Worm (Caenorhabditis elegans): ENCODE results near the gene cpsf-3.

Gene cpsf-3

DNA sequence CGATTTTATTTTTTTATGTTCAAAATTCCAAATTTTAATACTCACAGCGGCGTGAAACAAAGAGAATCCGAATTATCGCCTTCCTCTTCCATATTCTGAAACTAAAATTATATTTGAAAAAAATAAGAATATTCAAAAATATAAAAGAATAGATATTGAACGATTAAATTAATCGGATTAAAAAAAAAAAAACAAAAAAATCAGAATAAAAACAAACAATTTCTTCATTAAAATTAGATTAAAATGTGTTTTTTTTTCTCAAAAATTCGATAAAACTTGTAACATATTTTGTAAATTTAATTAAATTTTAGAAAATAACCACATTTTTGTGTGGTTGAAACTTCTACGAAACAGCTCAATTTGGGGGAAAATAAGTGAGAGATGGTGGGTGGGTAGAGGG is at the start of gene cpsf-3:
Gene cpsf-3, minus strand, starts transcription at position 101 of the 400 bp plus-strand sequence.
- no peak for TF ChIP-seq W03F9.2 (tag; optimal IDR thresholded peaks at IDR 0.05)
- TF ChIP-seq dao-5 (tag; optimal IDR thresholded peaks at IDR 0.05), result no peak
- no peak for TF ChIP-seq him-1 (tag; optimal IDR thresholded peaks at IDR 0.05)

ce11 chrIV:13331285-13331684 is 48.6 kb upstream of the cpsf-3 start, which contains the start of gene pqn-74:
Gene pqn-74 (minus strand): TSS chrIV:13331406.
- TF ChIP-seq dao-5 (tag; optimal IDR thresholded peaks at IDR 0.05), result no peak

ce11 chrIV:13330547-13330946 is 47.9 kb upstream of the cpsf-3 start:
- TF ChIP-seq him-1 (tag; optimal IDR thresholded peaks at IDR 0.05), result no peak

- no peak for TF ChIP-seq W03F9.2 (tag; optimal IDR thresholded peaks at IDR 0.05)
- no peak for TF ChIP-seq him-1 (tag; optimal IDR thresholded peaks at IDR 0.05)
- no peak for TF ChIP-seq dao-5 (tag; optimal IDR thresholded peaks at IDR 0.05)
These were observed 45.4 kb upstream of the cpsf-3 start, which contains the start of gene far-6 for ce11 chrIV:13328059-13328458. Gene far-6 (plus strand): TSS chrIV:13328359.

ce11 chrIV:13327064-13327463 is 44.4 kb upstream of the cpsf-3 start:
- TF ChIP-seq dao-5 (tag; optimal IDR thresholded peaks at IDR 0.05) (no peak), W03F9.2 (tag; optimal IDR thresholded peaks at IDR 0.05) (no peak), him-1 (tag; optimal IDR thresholded peaks at IDR 0.05) (no peak)

DNA sequence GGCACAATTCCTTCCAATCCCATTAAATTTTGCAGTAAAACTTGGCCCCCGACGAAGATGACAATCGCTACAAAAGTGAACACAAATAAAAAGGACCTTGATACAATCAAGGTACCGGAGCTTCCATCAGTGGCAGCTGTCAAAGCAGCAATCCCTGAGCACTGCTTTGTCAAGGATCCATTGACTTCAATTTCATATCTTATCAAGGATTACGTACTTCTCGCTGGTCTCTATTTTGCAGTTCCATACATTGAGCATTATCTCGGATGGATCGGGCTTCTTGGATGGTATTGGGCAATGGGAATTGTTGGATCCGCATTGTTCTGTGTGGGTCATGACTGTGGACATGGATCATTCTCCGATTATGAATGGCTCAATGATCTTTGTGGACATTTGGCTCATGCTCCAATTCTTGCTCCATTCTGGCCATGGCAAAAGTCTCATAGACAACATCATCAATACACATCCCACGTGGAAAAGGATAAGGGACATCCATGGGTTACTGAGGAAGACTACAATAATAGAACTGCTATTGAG is 41.2 kb upstream of the cpsf-3 start, which contains the start of gene fat-2:
Gene fat-2, plus strand, starts transcription at position 51 of the 537 bp plus-strand sequence.
- TF ChIP-seq dao-5 (tag; optimal IDR thresholded peaks at IDR 0.05) (no peak), W03F9.2 (tag; optimal IDR thresholded peaks at IDR 0.05) (no peak), him-1 (tag; optimal IDR thresholded peaks at IDR 0.05) (no peak)

ce11 chrIV:13322429-13322828 is 39.8 kb upstream of the cpsf-3 start:
- TF ChIP-seq him-1 (tag; optimal IDR thresholded peaks at IDR 0.05) (no peak), W03F9.2 (tag; optimal IDR thresholded peaks at IDR 0.05) (peak; percentile 19)

- no peak for TF ChIP-seq W03F9.2 (tag; optimal IDR thresholded peaks at IDR 0.05)
- TF ChIP-seq dao-5 (tag; optimal IDR thresholded peaks at IDR 0.05), result no peak
- TF ChIP-seq him-1 (tag; optimal IDR thresholded peaks at IDR 0.05), result no peak
These were observed 37.4 kb upstream of the cpsf-3 start for ce11 chrIV:13319886-13320650.

- no peak for TF ChIP-seq dao-5 (tag; optimal IDR thresholded peaks at IDR 0.05)
- no peak for TF ChIP-seq him-1 (tag; optimal IDR thresholded peaks at IDR 0.05)
- TF ChIP-seq W03F9.2 (tag; optimal IDR thresholded peaks at IDR 0.05), result no peak
These were observed 36.1 kb upstream of the cpsf-3 start for ce11 chrIV:13318773-13319172.

- TF ChIP-seq dao-5 (tag; optimal IDR thresholded peaks at IDR 0.05) (no peak), W03F9.2 (tag; optimal IDR thresholded peaks at IDR 0.05) (no peak), him-1 (tag; optimal IDR thresholded peaks at IDR 0.05) (no peak)
These were observed 32.7 kb upstream of the cpsf-3 start, which contains the start of gene fat-1 for ce11 chrIV:13315344-13315743. Gene fat-1 (plus strand): TSS chrIV:13315644.

DNA sequence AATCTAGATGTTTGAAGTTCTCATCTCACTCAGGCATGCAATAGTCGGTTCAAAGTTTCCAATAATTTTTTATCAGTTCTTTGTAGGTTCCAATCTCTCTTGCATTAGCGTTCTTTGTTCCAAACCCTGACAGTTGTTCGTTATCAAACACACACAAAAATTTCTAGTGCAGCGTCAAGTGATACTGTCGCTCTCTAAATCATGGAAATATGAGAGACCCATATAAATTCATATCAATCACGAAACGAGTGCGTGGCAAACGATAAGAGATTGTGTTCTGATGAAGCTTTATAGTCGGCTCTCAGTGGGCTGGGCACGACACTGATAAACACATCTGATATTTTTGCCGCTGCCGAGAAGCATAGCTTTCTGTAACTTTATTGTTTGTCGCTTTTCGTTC is 31.5 kb upstream of the cpsf-3 start:
- TF ChIP-seq W03F9.2 (tag; optimal IDR thresholded peaks at IDR 0.05) (peak; percentile 4), dao-5 (tag; optimal IDR thresholded peaks at IDR 0.05) (no peak), him-1 (tag; optimal IDR thresholded peaks at IDR 0.05) (no peak)

DNA sequence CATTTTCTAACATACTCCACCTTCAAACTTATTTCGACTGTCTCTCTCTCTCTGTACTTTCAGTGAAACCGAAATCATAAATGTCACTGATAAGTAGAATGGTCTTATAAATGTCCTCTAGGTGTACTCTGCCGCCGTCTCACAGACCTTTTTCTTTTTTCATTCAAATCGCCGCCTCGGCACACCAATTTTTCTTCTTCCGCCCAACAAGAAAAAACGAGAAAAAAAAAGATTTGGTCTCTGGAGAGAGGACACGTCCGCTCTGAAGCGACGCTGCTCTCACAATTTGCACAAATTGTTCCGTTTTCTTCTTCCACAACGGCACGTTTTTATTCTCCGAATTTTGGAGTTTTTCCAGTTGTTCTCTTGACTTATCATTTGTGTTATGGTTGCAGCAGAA is 30.5 kb upstream of the cpsf-3 start:
- no peak for TF ChIP-seq dao-5 (tag; optimal IDR thresholded peaks at IDR 0.05)
- TF ChIP-seq W03F9.2 (tag; optimal IDR thresholded peaks at IDR 0.05), result no peak
- TF ChIP-seq him-1 (tag; optimal IDR thresholded peaks at IDR 0.05), result no peak

DNA sequence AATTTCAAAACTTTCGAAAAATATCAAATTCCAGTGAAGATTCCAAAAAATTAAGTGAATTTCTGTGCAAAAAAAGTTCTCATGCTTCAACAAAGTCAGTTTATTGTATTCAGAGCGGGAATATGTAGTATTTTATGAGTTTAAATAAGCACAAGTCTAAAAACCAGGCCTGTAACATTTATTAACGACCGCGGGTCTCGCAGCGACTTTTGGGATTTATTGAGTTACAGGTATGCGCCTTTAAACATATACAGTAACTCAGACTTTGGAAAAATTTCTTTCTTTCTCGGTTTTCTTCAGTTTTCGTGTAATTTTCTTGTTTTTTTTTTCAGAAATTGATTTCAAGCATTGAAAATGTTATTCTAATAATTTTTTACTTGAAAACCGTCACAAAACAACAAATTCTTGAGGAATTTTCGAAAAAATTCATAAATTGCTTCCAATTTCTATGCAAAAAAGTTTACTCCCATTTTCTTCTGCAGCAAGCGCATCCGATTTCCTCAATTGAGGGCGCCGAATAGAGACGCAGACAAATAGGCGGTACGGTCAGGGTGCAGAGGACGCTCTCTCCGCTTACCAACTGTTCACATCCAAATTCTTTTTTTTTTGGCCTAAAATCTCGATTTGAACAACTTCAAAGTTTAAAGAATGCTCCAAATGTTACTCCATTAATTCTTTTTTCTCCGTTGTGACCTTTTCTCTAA is 28.8 kb upstream of the cpsf-3 start:
- TF ChIP-seq him-1 (tag; optimal IDR thresholded peaks at IDR 0.05) (no peak), W03F9.2 (tag; optimal IDR thresholded peaks at IDR 0.05) (no peak), dao-5 (tag; optimal IDR thresholded peaks at IDR 0.05) (no peak)

- TF ChIP-seq W03F9.2 (tag; optimal IDR thresholded peaks at IDR 0.05), result no peak
- TF ChIP-seq him-1 (tag; optimal IDR thresholded peaks at IDR 0.05), result no peak
- TF ChIP-seq dao-5 (tag; optimal IDR thresholded peaks at IDR 0.05), result no peak
These were observed 27.0 kb upstream of the cpsf-3 start for ce11 chrIV:13309636-13310035.
